Fruit fly (Drosophila melanogaster) whole organism, pupa: ENCODE results near the gene CG17660.
A peak's percentile ranks its signal among the peaks of the same experiment; 100 is the strongest.

Source experiments
- CG10348 ChIP-seq: fragments of 200-800 bp; sonication (Bioruptor generic); IDR thresholded peaks from 2 replicates; pipeline ENCODE4 v1.3.6; 2022; ENCODE audit warnings: missing biosample characterization, missing genetic modification characterization
- CG12605 ChIP-seq: fragments of 200-800 bp; sonication (Bioruptor generic); IDR thresholded peaks from 2 replicates; pipeline ENCODE4 v1.3.6; 2022; ENCODE audit warnings: missing biosample characterization, missing genetic modification characterization
- CG13204 ChIP-seq: fragments of 200-800 bp; sonication (Bioruptor generic); optimal IDR thresholded peaks from 2 replicates; lab custom pipeline; 2018; ENCODE audit warnings: missing biosample characterization, mild to moderate bottlenecking, missing genetic modification characterization, moderate library complexity
- CG14655 ChIP-seq: fragments of 200-800 bp; sonication (Bioruptor generic); optimal IDR thresholded peaks from 3 replicates; lab custom pipeline; 2017; ENCODE audit warnings: mild to moderate bottlenecking, missing biosample characterization, missing genetic modification reagents, missing genetic modification characterization
- CG15710 ChIP-seq: fragments of 200-800 bp; sonication (Bioruptor generic); optimal IDR thresholded peaks from 2 replicates; lab custom pipeline; 2018; ENCODE audit warnings: missing biosample characterization, mild to moderate bottlenecking, missing genetic modification characterization, moderate library complexity
- CG17806 ChIP-seq: fragments of 200-800 bp; sonication (Bioruptor generic); optimal IDR thresholded peaks from 2 replicates; lab custom pipeline; 2018; ENCODE audit warnings: missing biosample characterization, mild to moderate bottlenecking, missing genetic modification characterization, moderate library complexity
- CG32121 ChIP-seq: fragments of 200-800 bp; sonication (Bioruptor generic); IDR thresholded peaks from 2 replicates; pipeline ENCODE4 v1.3.6; 2022; ENCODE audit warnings: missing biosample characterization, missing genetic modification characterization
- CG34367 ChIP-seq: fragments of 200-800 bp; sonication (Bioruptor generic); optimal IDR thresholded peaks from 2 replicates; lab custom pipeline; 2018; ENCODE audit warnings: missing biosample characterization, mild to moderate bottlenecking, missing genetic modification characterization
- CG4496 ChIP-seq: fragments of 200-800 bp; sonication (Bioruptor generic); IDR thresholded peaks from 3 replicates; pipeline ENCODE4 v1.3.6; 2022; ENCODE audit warnings: missing biosample characterization, missing genetic modification characterization
- CG8159 ChIP-seq: fragments of 200-800 bp; sonication (Bioruptor generic); optimal IDR thresholded peaks from 3 replicates; lab custom pipeline; 2018; ENCODE audit warnings: missing biosample characterization, mild to moderate bottlenecking, missing genetic modification characterization, moderate library complexity
- CG8301 ChIP-seq: fragments of 200-800 bp; sonication (Bioruptor generic); optimal IDR thresholded peaks from 2 replicates; lab custom pipeline; 2018; ENCODE audit warnings: missing biosample characterization, mild to moderate bottlenecking, missing genetic modification characterization
- CG9948 ChIP-seq: fragments of 200-800 bp; sonication (Bioruptor generic); optimal IDR thresholded peaks from 2 replicates; lab custom pipeline; 2018; ENCODE audit warnings: missing biosample characterization, mild to moderate bottlenecking, missing genetic modification characterization, moderate library complexity
- D1 ChIP-seq: fragments of 200-800 bp; sonication (Bioruptor generic); optimal IDR thresholded peaks from 2 replicates; lab custom pipeline; 2018; ENCODE audit warnings: missing biosample characterization, mild to moderate bottlenecking, missing genetic modification characterization, moderate library complexity
- EcR ChIP-seq: fragments of 200-800 bp; sonication (Bioruptor generic); optimal IDR thresholded peaks from 3 replicates; lab custom pipeline; 2019; ENCODE audit warnings: missing biosample characterization, missing genetic modification characterization, mild to moderate bottlenecking, moderate library complexity, missing genetic modification reagents
- Ets98B ChIP-seq: fragments of 200-800 bp; sonication (Bioruptor generic); IDR thresholded peaks from 2 replicates; pipeline ENCODE4 v1.3.6; 2022; ENCODE audit warnings: missing biosample characterization, missing genetic modification characterization
- Pif1A ChIP-seq: fragments of 200-800 bp; sonication (Bioruptor generic); optimal IDR thresholded peaks from 3 replicates; lab custom pipeline; 2016; ENCODE audit warnings: missing biosample characterization, missing genetic modification characterization
- Pif1B ChIP-seq: fragments of 200-800 bp; sonication (Bioruptor generic); optimal IDR thresholded peaks from 3 replicates; lab custom pipeline; 2016; ENCODE audit warnings: missing biosample characterization, missing genetic modification characterization
- Snoo ChIP-seq: fragments of 200-800 bp; sonication (Bioruptor generic); optimal IDR thresholded peaks from 3 replicates; lab custom pipeline; 2017; ENCODE audit warnings: missing biosample characterization, mild to moderate bottlenecking, missing genetic modification characterization, inconsistent platforms
- fd96Ca ChIP-seq: fragments of 200-800 bp; sonication (Bioruptor generic); IDR thresholded peaks from 3 replicates; pipeline ENCODE4 v1.3.6; 2022; ENCODE audit warnings: missing biosample characterization, missing genetic modification characterization
- gl ChIP-seq: fragments of 200-800 bp; sonication (Bioruptor generic); optimal IDR thresholded peaks from 2 replicates; lab custom pipeline; 2018; ENCODE audit warnings: missing biosample characterization, mild to moderate bottlenecking, missing genetic modification characterization
- rn ChIP-seq: fragments of 200-800 bp; sonication (Bioruptor generic); IDR thresholded peaks from 2 replicates; pipeline ENCODE4 v1.3.6; 2022; ENCODE audit warnings: missing biosample characterization, missing genetic modification characterization

The CG17660 gene

dm6 chr2L:1710224-1710623 lies at the start of gene CG17660, which contains the start of gene mRpL48:
Gene CG17660 (minus strand): TSS chr2L:1710421.
Gene mRpL48 (plus strand): TSS chr2L:1710462.
- TF ChIP-seq CG15710, result no peak
- TF ChIP-seq CG34367 (tag; lab: Kevin White, UChicago), result no peak
- no peak for TF ChIP-seq CG9948 (tag; lab: Kevin White, UChicago)
- no peak for TF ChIP-seq CG4496 (GFP tag; lab: Robert Waterston, UW)
- no peak for TF ChIP-seq EcR (GFP tag; lab: Kevin White, UChicago)
- no peak for TF ChIP-seq D1 (tag; lab: Kevin White, UChicago)

- no peak for TF ChIP-seq CG8159 (tag; lab: Kevin White, UChicago)
- no peak for TF ChIP-seq CG32121 (GFP tag; lab: Robert Waterston, UW)
- TF ChIP-seq D1 (tag; lab: Kevin White, UChicago), result no peak
- no peak for TF ChIP-seq Ets98B
- TF ChIP-seq Pif1A (GFP tag; lab: Kevin White, UChicago), result no peak
Measured at dm6 chr2L:1758853-1759252, 48.6 kb upstream of the CG17660 start, which contains the start of gene CG17650. Gene CG17650 (minus strand): TSS chr2L:1759093.

dm6 chr2L:1756351-1756750 lies 46.1 kb upstream of the CG17660 start, which contains the start of gene Gr22f:
Gene Gr22f (minus strand): TSS chr2L:1756451.
- no peak for TF ChIP-seq CG4496 (GFP tag; lab: Robert Waterston, UW)
- no peak for TF ChIP-seq CG8159 (tag; lab: Kevin White, UChicago)
- no peak for TF ChIP-seq CG10348 (GFP tag; lab: Robert Waterston, UW)
- TF ChIP-seq CG9948 (tag; lab: Kevin White, UChicago), result no peak

- no peak for TF ChIP-seq CG34367 (tag; lab: Kevin White, UChicago)
- TF ChIP-seq gl (tag; lab: Kevin White, UChicago), result no peak
- TF ChIP-seq Ets98B, result no peak
- TF ChIP-seq CG4496 (GFP tag; lab: Robert Waterston, UW), result no peak
- TF ChIP-seq CG8159 (tag; lab: Kevin White, UChicago), result no peak
- no peak for TF ChIP-seq CG15710
- TF ChIP-seq EcR (GFP tag; lab: Kevin White, UChicago), result no peak
- TF ChIP-seq Pif1B (GFP tag; lab: Kevin White, UChicago), result no peak
- no peak for TF ChIP-seq CG12605 (GFP tag; lab: Robert Waterston, UW)
- TF ChIP-seq Pif1A (GFP tag; lab: Kevin White, UChicago), result no peak
- no peak for TF ChIP-seq D1 (tag; lab: Kevin White, UChicago)
- no peak for TF ChIP-seq rn (GFP tag; lab: Robert Waterston, UW)
- no peak for TF ChIP-seq fd96Ca (GFP tag; lab: Robert Waterston, UW)
- no peak for TF ChIP-seq CG10348 (GFP tag; lab: Robert Waterston, UW)
- no peak for TF ChIP-seq CG8301 (tag; lab: Kevin White, UChicago)
- no peak for TF ChIP-seq Snoo (tag; lab: Kevin White, UChicago)
- TF ChIP-seq CG17806, result no peak
- TF ChIP-seq CG32121 (GFP tag; lab: Robert Waterston, UW), result no peak
- no peak for TF ChIP-seq CG14655 (GFP tag; lab: Kevin White, UChicago)
- TF ChIP-seq CG9948 (tag; lab: Kevin White, UChicago), result no peak
- TF ChIP-seq, all 21 proteins: peak for 0
Measured at dm6 chr2L:1751953-1752352, 41.7 kb upstream of the CG17660 start, which contains the start of the genes CG17712 and CG17648. Gene CG17712 (minus strand): TSS chr2L:1752122. Gene CG17648 (plus strand): TSS chr2L:1752308.

dm6 chr2L:1748410-1748809 lies 38.2 kb upstream of the CG17660 start:
- TF ChIP-seq EcR (GFP tag; lab: Kevin White, UChicago), result peak; percentile 95
- no peak for TF ChIP-seq D1 (tag; lab: Kevin White, UChicago)

dm6 chr2L:1743800-1744199 lies 33.6 kb upstream of the CG17660 start:
- TF ChIP-seq CG4496 (GFP tag; lab: Robert Waterston, UW) (no peak), EcR (GFP tag; lab: Kevin White, UChicago) (no peak), CG34367 (tag; lab: Kevin White, UChicago) (no peak), fd96Ca (GFP tag; lab: Robert Waterston, UW) (no peak), Snoo (tag; lab: Kevin White, UChicago) (no peak), rn (GFP tag; lab: Robert Waterston, UW) (no peak), CG14655 (GFP tag; lab: Kevin White, UChicago) (no peak), CG15710 (no peak), Pif1A (GFP tag; lab: Kevin White, UChicago) (no peak), CG32121 (GFP tag; lab: Robert Waterston, UW) (no peak), CG9948 (tag; lab: Kevin White, UChicago) (no peak), CG13204 (no peak), D1 (tag; lab: Kevin White, UChicago) (no peak), Pif1B (GFP tag; lab: Kevin White, UChicago) (no peak), Ets98B (no peak), CG10348 (GFP tag; lab: Robert Waterston, UW) (no peak)

dm6 chr2L:1740095-1740494 lies 29.9 kb upstream of the CG17660 start:
- TF ChIP-seq rn (GFP tag; lab: Robert Waterston, UW) (no peak), gl (tag; lab: Kevin White, UChicago) (no peak), CG9948 (tag; lab: Kevin White, UChicago) (no peak), CG15710 (no peak), CG14655 (GFP tag; lab: Kevin White, UChicago) (no peak), fd96Ca (GFP tag; lab: Robert Waterston, UW) (no peak), D1 (tag; lab: Kevin White, UChicago) (no peak), CG8159 (tag; lab: Kevin White, UChicago) (no peak), EcR (GFP tag; lab: Kevin White, UChicago) (no peak), Snoo (tag; lab: Kevin White, UChicago) (no peak), CG17806 (no peak), CG10348 (GFP tag; lab: Robert Waterston, UW) (no peak), Ets98B (no peak)
- TF ChIP-seq, all 21 proteins: peak for 0
